Worm (Caenorhabditis elegans): ENCODE results near the gene clec-129.

ce11 chrII:3567066-3567465, 4.2 kb upstream of the clec-129 start:
- TF ChIP-seq dao-5 (tag; optimal IDR thresholded peaks at IDR 0.05), result no peak
- no peak for TF ChIP-seq him-1 (tag; optimal IDR thresholded peaks at IDR 0.05)

All from whole organism, L4/young adult.